Worm (Caenorhabditis elegans) whole organism, L1 larva: ENCODE data around the gene C37C3.10.

ENCODE experiments used
- aha-1 ChIP-seq: fragments of 150-350 bp; optimal IDR thresholded peaks from 2 replicates; lab custom pipeline; 2014; ENCODE audit warnings: missing biosample characterization, missing genetic modification characterization
- ama-1 ChIP-seq: fragments of 150-350 bp; optimal IDR thresholded peaks from 2 replicates; lab custom pipeline; 2014
- ceh-82 ChIP-seq, 3 experiments: fragments of 150-350 bp in 1 of 3; sonication (generic microtip) in 2 of 3; optimal IDR thresholded peaks; 2 replicates each; lab custom pipeline; 2014 to 2017; ENCODE audit warnings: missing biosample characterization in 3 of 3, missing genetic modification characterization in 3 of 3
- egl-27 ChIP-seq, 2 experiments: fragments of 150-350 bp in 1 of 2; sonication (generic microtip); optimal IDR thresholded peaks; 3 replicates each; lab custom pipeline; 2017 to 2018; ENCODE audit warnings: missing biosample characterization in 2 of 2, missing genetic modification characterization in 2 of 2, missing genetic modification reagents in 2 of 2
- nhr-12 ChIP-seq: sonication (generic microtip); optimal IDR thresholded peaks from 2 replicates; lab custom pipeline; 2017; ENCODE audit warnings: missing biosample characterization, missing genetic modification characterization
- nhr-19 ChIP-seq: fragments of 200-800 bp; sonication (Bioruptor generic); conservative IDR thresholded peaks from 2 replicates; pipeline ENCODE4 v1.3.6; 2022; ENCODE audit warnings: missing genetic modification characterization, missing compliant biosample characterization
- nhr-20 ChIP-seq: sonication (generic microtip); optimal IDR thresholded peaks from 2 replicates; lab custom pipeline; 2016; ENCODE audit warnings: mild to moderate bottlenecking, missing genetic modification characterization, missing compliant biosample characterization
- nhr-84 ChIP-seq: sonication (generic microtip); optimal IDR thresholded peaks from 2 replicates; lab custom pipeline; 2017; ENCODE audit warnings: missing biosample characterization, missing genetic modification characterization
- pag-3 ChIP-seq: sonication (generic microtip); optimal IDR thresholded peaks from 2 replicates; lab custom pipeline; 2017; ENCODE audit warnings: missing genetic modification characterization, mild to moderate bottlenecking, missing compliant biosample characterization, antibody characterized with exemption, borderline replicate concordance; ENCODE audit not compliant: insufficient read depth
- pqm-1 ChIP-seq: sonication (generic microtip); optimal IDR thresholded peaks from 3 replicates; lab custom pipeline; 2017; ENCODE audit warnings: missing biosample characterization, missing genetic modification characterization
- vab-15 ChIP-seq: sonication (generic microtip); optimal IDR thresholded peaks from 2 replicates; lab custom pipeline; 2017; ENCODE audit warnings: missing genotype, mild to moderate bottlenecking, missing genetic modification characterization, missing compliant biosample characterization
- zip-4 ChIP-seq: fragments of 200-800 bp; sonication (Bioruptor generic); optimal IDR thresholded peaks from 2 replicates; lab custom pipeline; 2018; ENCODE audit warnings: mild to moderate bottlenecking, missing genetic modification characterization, moderate library complexity, missing compliant biosample characterization

- TF ChIP-seq pqm-1 (tag; lab: Kevin White, UChicago) (no peak), pag-3 (tag; lab: Kevin White, UChicago) (no peak), egl-27 (tag; optimal IDR thresholded peaks at IDR 0.05; lab: Kevin White, UChicago) (no peak), aha-1 (tag; lab: Kevin White, UChicago) (no peak), ceh-82 (tag; optimal IDR thresholded peaks at IDR 0.05; lab: Kevin White, UChicago) (no peak), nhr-12 (tag; lab: Kevin White, UChicago) (no peak), ama-1 (lab: Kevin White, UChicago) (no peak), nhr-84 (tag; lab: Kevin White, UChicago) (no peak), nhr-19 (GFP tag; lab: Robert Waterston, UW) (no peak), nhr-20 (tag; lab: Kevin White, UChicago) (no peak), zip-4 (GFP tag; lab: Kevin White, UChicago) (no peak), vab-15 (tag; lab: Kevin White, UChicago) (no peak)
Observed at ce11 chrV:7826917-7827316, 36.0 kb downstream of the C37C3.10 start, which contains the start of gene mig-6.
